Worm (Caenorhabditis elegans) whole organism, L1 larva: ENCODE data around the gene ani-2.

ENCODE experiments used
- C16A3.4 ChIP-seq: fragments of 150-350 bp; optimal IDR thresholded peaks from 2 replicates; lab custom pipeline; 2014; ENCODE audit warnings: missing biosample characterization, missing genetic modification characterization
- Y116A8C.19 ChIP-seq: sonication (generic microtip); optimal IDR thresholded peaks from 2 replicates; lab custom pipeline; 2016; ENCODE audit warnings: missing compliant biosample characterization, missing genetic modification characterization, borderline replicate concordance
- aha-1 ChIP-seq: fragments of 150-350 bp; optimal IDR thresholded peaks from 2 replicates; lab custom pipeline; 2014; ENCODE audit warnings: missing biosample characterization, missing genetic modification characterization
- alr-1 ChIP-seq: fragments of 200-800 bp; sonication (Bioruptor generic); optimal IDR thresholded peaks from 2 replicates; lab custom pipeline; 2018; ENCODE audit warnings: borderline replicate concordance, mild to moderate bottlenecking, missing genetic modification characterization, missing compliant biosample characterization
- aly-2 ChIP-seq: fragments of 150-350 bp; optimal IDR thresholded peaks from 2 replicates; lab custom pipeline; 2014; ENCODE audit warnings: missing biosample characterization, missing genetic modification characterization
- ama-1 ChIP-seq: fragments of 150-350 bp; optimal IDR thresholded peaks from 2 replicates; lab custom pipeline; 2014
- ceh-63 ChIP-seq: fragments of 200-800 bp; sonication (Bioruptor generic); optimal IDR thresholded peaks from 2 replicates; lab custom pipeline; 2018; ENCODE audit warnings: mild to moderate bottlenecking, missing genetic modification characterization, missing compliant biosample characterization
- ceh-82 ChIP-seq, 3 experiments: fragments of 150-350 bp in 1 of 3; sonication (generic microtip) in 2 of 3; optimal IDR thresholded peaks; 2 replicates each; lab custom pipeline; 2014 to 2017; ENCODE audit warnings: missing biosample characterization in 3 of 3, missing genetic modification characterization in 3 of 3
- ceh-88 ChIP-seq: fragments of 200-800 bp; sonication (Bioruptor generic); IDR thresholded peaks from 2 replicates; pipeline ENCODE4 v1.3.6; 2022; ENCODE audit warnings: missing genetic modification characterization, missing compliant biosample characterization
- ces-1 ChIP-seq: fragments of 150-350 bp; optimal IDR thresholded peaks from 2 replicates; lab custom pipeline; 2014; ENCODE audit warnings: missing biosample characterization, missing genetic modification reagents, missing genetic modification characterization
- efl-3 ChIP-seq: fragments of 200-800 bp; sonication (Bioruptor generic); optimal IDR thresholded peaks from 2 replicates; lab custom pipeline; 2018; ENCODE audit warnings: mild to moderate bottlenecking, missing genetic modification characterization, missing compliant biosample characterization
- egl-27 ChIP-seq, 2 experiments: fragments of 150-350 bp in 1 of 2; sonication (generic microtip); optimal IDR thresholded peaks; 3 replicates each; lab custom pipeline; 2017 to 2018; ENCODE audit warnings: missing biosample characterization in 2 of 2, missing genetic modification characterization in 2 of 2, missing genetic modification reagents in 2 of 2
- ets-5 ChIP-seq: fragments of 200-800 bp; sonication (Bioruptor generic); IDR thresholded peaks from 2 replicates; pipeline ENCODE4 v1.3.6; 2022; ENCODE audit warnings: missing genetic modification characterization, missing compliant biosample characterization
- isw-1 ChIP-seq: fragments of 200-800 bp; sonication (Bioruptor generic); IDR thresholded peaks from 2 replicates; pipeline ENCODE4 v1.3.6; 2022; ENCODE audit warnings: missing genetic modification characterization, missing compliant biosample characterization
- lin-13 ChIP-seq: fragments of 150-350 bp; optimal IDR thresholded peaks from 2 replicates; lab custom pipeline; 2014; ENCODE audit warnings: missing biosample characterization, missing genetic modification reagents, missing genetic modification characterization
- lin-14 ChIP-seq: fragments of 200-800 bp; sonication (Bioruptor generic); optimal IDR thresholded peaks from 2 replicates; lab custom pipeline; 2018; ENCODE audit warnings: mild to moderate bottlenecking, missing genetic modification characterization, moderate library complexity, missing compliant biosample characterization
- lin-15B ChIP-seq: fragments of 150-350 bp; sonication (generic microtip); optimal IDR thresholded peaks from 3 replicates; lab custom pipeline; 2014; ENCODE audit warnings: missing biosample characterization, missing genetic modification characterization
- lin-39 ChIP-seq: fragments of 150-350 bp; optimal IDR thresholded peaks from 2 replicates; lab custom pipeline; 2014; ENCODE audit warnings: missing biosample characterization, missing genetic modification reagents, missing genetic modification characterization
- lsy-2 ChIP-seq, 2 experiments: fragments of 150-350 bp; optimal IDR thresholded peaks; 2 replicates each; lab custom pipeline; 2014; ENCODE audit warnings: missing biosample characterization in 2 of 2, missing genetic modification characterization in 2 of 2
- nhr-12 ChIP-seq: sonication (generic microtip); optimal IDR thresholded peaks from 2 replicates; lab custom pipeline; 2017; ENCODE audit warnings: missing biosample characterization, missing genetic modification characterization
- nhr-19 ChIP-seq: fragments of 200-800 bp; sonication (Bioruptor generic); conservative IDR thresholded peaks from 2 replicates; pipeline ENCODE4 v1.3.6; 2022; ENCODE audit warnings: missing genetic modification characterization, missing compliant biosample characterization
- nhr-237 ChIP-seq: fragments of 150-350 bp; optimal IDR thresholded peaks from 2 replicates; lab custom pipeline; 2014; ENCODE audit warnings: missing biosample characterization, missing genetic modification characterization
- nhr-71 ChIP-seq: sonication (generic microtip); optimal IDR thresholded peaks from 2 replicates; lab custom pipeline; 2016; ENCODE audit warnings: mild to moderate bottlenecking, missing genetic modification characterization, moderate library complexity, missing compliant biosample characterization
- nhr-77 ChIP-seq: fragments of 150-350 bp; optimal IDR thresholded peaks from 2 replicates; lab custom pipeline; 2014; ENCODE audit warnings: missing biosample characterization, missing genetic modification characterization
- nhr-85 ChIP-seq: sonication (generic microtip); peaks from one replicate; lab custom pipeline; 2016; ENCODE audit warnings: missing genetic modification characterization, inconsistent platforms, missing compliant biosample characterization
- pag-3 ChIP-seq: sonication (generic microtip); optimal IDR thresholded peaks from 2 replicates; lab custom pipeline; 2017; ENCODE audit warnings: missing genetic modification characterization, mild to moderate bottlenecking, missing compliant biosample characterization, antibody characterized with exemption, borderline replicate concordance; ENCODE audit not compliant: insufficient read depth
- sox-4 ChIP-seq: sonication (generic microtip); optimal IDR thresholded peaks from 2 replicates; lab custom pipeline; 2016; ENCODE audit warnings: missing genetic modification characterization, missing compliant biosample characterization
- sptf-1 ChIP-seq: fragments of 150-350 bp; optimal IDR thresholded peaks from 2 replicates; lab custom pipeline; 2014; ENCODE audit warnings: missing biosample characterization, missing genetic modification characterization
- sup-37 ChIP-seq: fragments of 200-800 bp; sonication (Bioruptor generic); optimal IDR thresholded peaks from 2 replicates; lab custom pipeline; 2018; ENCODE audit warnings: mild to moderate bottlenecking, missing genetic modification characterization, missing compliant biosample characterization
- swsn-7 ChIP-seq: sonication (generic microtip); optimal IDR thresholded peaks from 2 replicates; lab custom pipeline; 2016; ENCODE audit warnings: missing genetic modification characterization, missing compliant biosample characterization
- tbx-2 ChIP-seq: sonication (generic microtip); optimal IDR thresholded peaks from 2 replicates; lab custom pipeline; 2016; ENCODE audit warnings: missing genetic modification characterization, missing compliant biosample characterization
- tlp-1 ChIP-seq: fragments of 150-350 bp; optimal IDR thresholded peaks from 2 replicates; lab custom pipeline; 2014; ENCODE audit warnings: missing biosample characterization, missing genetic modification characterization
- unc-30 ChIP-seq: sonication (generic microtip); optimal IDR thresholded peaks from 2 replicates; lab custom pipeline; 2017; ENCODE audit warnings: missing biosample characterization, missing genetic modification characterization
- unc-86 ChIP-seq: sonication (generic microtip); optimal IDR thresholded peaks from 2 replicates; lab custom pipeline; 2016; ENCODE audit warnings: missing genetic modification characterization, missing compliant biosample characterization
- unc-98 ChIP-seq: fragments of 200-800 bp; sonication (Bioruptor generic); IDR thresholded peaks from 2 replicates; pipeline ENCODE4 v1.3.6; 2022; ENCODE audit warnings: missing genetic modification characterization, missing compliant biosample characterization
- zag-1 ChIP-seq: fragments of 150-350 bp; optimal IDR thresholded peaks from 2 replicates; lab custom pipeline; 2014; ENCODE audit warnings: missing biosample characterization, missing genetic modification characterization
- ztf-11 ChIP-seq, 2 experiments: sonication (generic microtip); optimal IDR thresholded peaks; 2 replicates each; lab custom pipeline; 2016 to 2017; ENCODE audit warnings: missing genetic modification characterization in 2 of 2, missing biosample characterization in 1 of 2, missing compliant biosample characterization in 1 of 2
- ztf-4 ChIP-seq: fragments of 150-350 bp; optimal IDR thresholded peaks from 2 replicates; lab custom pipeline; 2014; ENCODE audit warnings: missing biosample characterization, missing genetic modification characterization

The ani-2 gene

ce11 chrII:6324086-6324485, 41.1 kb downstream of the ani-2 start, which contains the start of gene sma-6 (continued):
- TF ChIP-seq sup-37 (no peak), aly-2 (no peak), ceh-88 (GFP tag; lab: Robert Waterston, UW) (no peak), pag-3 (tag; lab: Kevin White, UChicago) (no peak), ceh-63 (GFP tag; lab: Kevin White, UChicago) (no peak), ama-1 (no peak), sptf-1 (no peak), unc-30 (no peak), nhr-85 (no peak), lin-13 (GFP tag; lab: Kevin White, UChicago) (no peak), swsn-7 (tag; lab: Kevin White, UChicago) (no peak), lin-14 (GFP tag; lab: Kevin White, UChicago) (peak; percentile 46), Y116A8C.19 (tag; lab: Kevin White, UChicago) (no peak), lin-39 (tag; lab: Kevin White, UChicago) (no peak), alr-1 (tag; lab: Kevin White, UChicago) (no peak), ztf-4 (no peak), tlp-1 (tag; lab: Kevin White, UChicago) (no peak), zag-1 (tag; lab: Kevin White, UChicago) (no peak), nhr-12 (tag; lab: Kevin White, UChicago) (no peak), nhr-71 (no peak), lsy-2 (tag; optimal IDR thresholded peaks at IDR 0.05; lab: Kevin White, UChicago) (peak in 1 of 2 experiments; percentile 23), sox-4 (no peak), unc-98 (GFP tag; lab: Robert Waterston, UW) (no peak), egl-27 (tag; optimal IDR thresholded peaks at IDR 0.05; lab: Kevin White, UChicago) (no peak), aha-1 (no peak), unc-86 (no peak), tbx-2 (no peak), ets-5 (GFP tag; lab: Robert Waterston, UW) (no peak), nhr-77 (tag; lab: Kevin White, UChicago) (no peak), C16A3.4 (tag; lab: Kevin White, UChicago) (no peak), efl-3 (GFP tag; lab: Kevin White, UChicago) (no peak), lin-15B (tag; lab: Kevin White, UChicago) (no peak)

- TF ChIP-seq nhr-237 (tag; lab: Kevin White, UChicago), result no peak
- no peak for TF ChIP-seq swsn-7 (tag; lab: Kevin White, UChicago)
- no peak for TF ChIP-seq alr-1 (tag; lab: Kevin White, UChicago)
- TF ChIP-seq ztf-11 (tag; optimal IDR thresholded peaks at IDR 0.05; lab: Kevin White, UChicago), result no peak
- no peak for TF ChIP-seq ceh-82 (tag; optimal IDR thresholded peaks at IDR 0.05; lab: Kevin White, UChicago)
- no peak for TF ChIP-seq isw-1 (GFP tag; lab: Robert Waterston, UW)
- TF ChIP-seq nhr-19 (GFP tag; lab: Robert Waterston, UW), result no peak
Observed at ce11 chrII:6322979-6323378, 42.2 kb downstream of the ani-2 start, which contains the start of gene C32D5.4. Gene C32D5.4, minus strand, starts transcription at chrII:6323079.

ce11 chrII:6322081-6322480, 43.1 kb downstream of the ani-2 start:
- TF ChIP-seq ztf-11 (tag; optimal IDR thresholded peaks at IDR 0.05; lab: Kevin White, UChicago) (no peak), isw-1 (GFP tag; lab: Robert Waterston, UW) (no peak), ces-1 (GFP tag; lab: Kevin White, UChicago) (no peak), lin-14 (GFP tag; lab: Kevin White, UChicago) (no peak), lsy-2 (tag; optimal IDR thresholded peaks at IDR 0.05; lab: Kevin White, UChicago) (no peak)
- TF ChIP-seq, all 84 proteins: peak for 0
